Fruit fly (Drosophila melanogaster) S2 (cell line): ENCODE data around the gene CG7810.

Experiments
- CG8478 ChIP-seq: fragments of >200 bp; optimal IDR thresholded peaks from 2 replicates; lab custom pipeline; 2018
- CTCF ChIP-seq, 2 experiments: fragments of >200 bp; optimal IDR thresholded peaks; 2 replicates each; lab custom pipeline; 2018

dm6 chr2L:8342395-8342794 lies 31.4 kb upstream of the CG7810 start, which contains the start of gene CG14273:
- TF ChIP-seq CG8478 (lab: Kevin White, UChicago) (no peak), CTCF (optimal IDR thresholded peaks at IDR 0.05; lab: Kevin White, UChicago) (no peak)
